Worm (Caenorhabditis elegans) whole organism, L1 larva: ENCODE data around the gene eor-1.

Experiments used
- C04F5.9 ChIP-seq: sonication (generic microtip); optimal IDR thresholded peaks from 2 replicates; lab custom pipeline; 2016; ENCODE audit warnings: missing genetic modification characterization, missing compliant biosample characterization
- C16A3.4 ChIP-seq: fragments of 150-350 bp; optimal IDR thresholded peaks from 2 replicates; lab custom pipeline; 2014; ENCODE audit warnings: missing biosample characterization, missing genetic modification characterization
- C34B4.2 ChIP-seq: sonication (generic microtip); optimal IDR thresholded peaks from 2 replicates; lab custom pipeline; 2017; ENCODE audit warnings: mild to moderate bottlenecking, missing genetic modification characterization, missing compliant biosample characterization
- F16B12.6 ChIP-seq: fragments of 150-350 bp; optimal IDR thresholded peaks from 2 replicates; lab custom pipeline; 2014; ENCODE audit warnings: missing biosample characterization, missing genetic modification characterization
- Y116A8C.19 ChIP-seq: sonication (generic microtip); optimal IDR thresholded peaks from 2 replicates; lab custom pipeline; 2016; ENCODE audit warnings: missing compliant biosample characterization, missing genetic modification characterization, borderline replicate concordance
- aha-1 ChIP-seq: fragments of 150-350 bp; optimal IDR thresholded peaks from 2 replicates; lab custom pipeline; 2014; ENCODE audit warnings: missing biosample characterization, missing genetic modification characterization
- alr-1 ChIP-seq: fragments of 200-800 bp; sonication (Bioruptor generic); optimal IDR thresholded peaks from 2 replicates; lab custom pipeline; 2018; ENCODE audit warnings: borderline replicate concordance, mild to moderate bottlenecking, missing genetic modification characterization, missing compliant biosample characterization
- blmp-1 ChIP-seq: fragments of 150-350 bp; optimal IDR thresholded peaks from 2 replicates; lab custom pipeline; 2014; ENCODE audit warnings: missing biosample characterization, missing genetic modification characterization
- ceh-63 ChIP-seq: fragments of 200-800 bp; sonication (Bioruptor generic); optimal IDR thresholded peaks from 2 replicates; lab custom pipeline; 2018; ENCODE audit warnings: mild to moderate bottlenecking, missing genetic modification characterization, missing compliant biosample characterization
- ceh-8 ChIP-seq: fragments of 200-800 bp; sonication (Bioruptor generic); optimal IDR thresholded peaks from 2 replicates; lab custom pipeline; 2018; ENCODE audit warnings: mild to moderate bottlenecking, missing genetic modification characterization, moderate library complexity, missing compliant biosample characterization
- ceh-82 ChIP-seq, 3 experiments: fragments of 150-350 bp in 1 of 3; sonication (generic microtip) in 2 of 3; optimal IDR thresholded peaks; 2 replicates each; lab custom pipeline; 2014 to 2017; ENCODE audit warnings: missing biosample characterization in 3 of 3, missing genetic modification characterization in 3 of 3
- ceh-88 ChIP-seq: fragments of 200-800 bp; sonication (Bioruptor generic); IDR thresholded peaks from 2 replicates; pipeline ENCODE4 v1.3.6; 2022; ENCODE audit warnings: missing genetic modification characterization, missing compliant biosample characterization
- ces-1 ChIP-seq: fragments of 150-350 bp; optimal IDR thresholded peaks from 2 replicates; lab custom pipeline; 2014; ENCODE audit warnings: missing biosample characterization, missing genetic modification reagents, missing genetic modification characterization
- dpl-1 ChIP-seq, 3 experiments: fragments of 150-350 bp in 2 of 3; sonication (generic microtip) in 1 of 3; optimal IDR thresholded peaks; 2 replicates each; lab custom pipeline; 2014 to 2017; ENCODE audit warnings: missing biosample characterization in 3 of 3, missing genetic modification characterization in 3 of 3, missing genetic modification reagents in 3 of 3
- dsc-1 ChIP-seq: sonication (generic microtip); optimal IDR thresholded peaks from 2 replicates; lab custom pipeline; 2016; ENCODE audit warnings: mild to moderate bottlenecking, missing genetic modification characterization, missing compliant biosample characterization
- efl-1 ChIP-seq, 4 experiments: fragments of 150-350 bp; optimal IDR thresholded peaks in 3 of 4; peaks in 1 of 4; 1 replicate in 1 of 4; 2 replicates in 3 of 4; lab custom pipeline; 2014; ENCODE audit warnings: missing biosample characterization in 2 of 4, missing genetic modification characterization in 2 of 4, missing genetic modification reagents in 2 of 4
- efl-3 ChIP-seq: fragments of 200-800 bp; sonication (Bioruptor generic); optimal IDR thresholded peaks from 2 replicates; lab custom pipeline; 2018; ENCODE audit warnings: mild to moderate bottlenecking, missing genetic modification characterization, missing compliant biosample characterization
- egl-13 ChIP-seq: sonication (generic microtip); optimal IDR thresholded peaks from 2 replicates; lab custom pipeline; 2016; ENCODE audit warnings: missing genotype, missing genetic modification reagents, missing genetic modification characterization, missing compliant biosample characterization
- egl-27 ChIP-seq, 2 experiments: fragments of 150-350 bp in 1 of 2; sonication (generic microtip); optimal IDR thresholded peaks; 3 replicates each; lab custom pipeline; 2017 to 2018; ENCODE audit warnings: missing biosample characterization in 2 of 2, missing genetic modification characterization in 2 of 2, missing genetic modification reagents in 2 of 2
- elt-2 ChIP-seq: sonication (generic microtip); optimal IDR thresholded peaks from 2 replicates; lab custom pipeline; 2016; ENCODE audit warnings: missing genetic modification characterization, mild to moderate bottlenecking, inconsistent platforms, missing compliant biosample characterization, missing genetic modification reagents
- ets-5 ChIP-seq: fragments of 200-800 bp; sonication (Bioruptor generic); IDR thresholded peaks from 2 replicates; pipeline ENCODE4 v1.3.6; 2022; ENCODE audit warnings: missing genetic modification characterization, missing compliant biosample characterization
- fos-1 ChIP-seq: fragments of 150-350 bp; optimal IDR thresholded peaks from 2 replicates; lab custom pipeline; 2014; ENCODE audit warnings: missing biosample characterization, missing genetic modification characterization
- hlh-17 ChIP-seq: fragments of 200-800 bp; sonication (Bioruptor generic); optimal IDR thresholded peaks from 2 replicates; lab custom pipeline; 2018; ENCODE audit warnings: missing genetic modification characterization, mild to moderate bottlenecking, missing compliant biosample characterization, moderate library complexity, borderline replicate concordance
- irx-1 ChIP-seq: sonication (generic microtip); optimal IDR thresholded peaks from 2 replicates; lab custom pipeline; 2016; ENCODE audit warnings: missing genetic modification characterization, missing compliant biosample characterization
- lin-39 ChIP-seq: fragments of 150-350 bp; optimal IDR thresholded peaks from 2 replicates; lab custom pipeline; 2014; ENCODE audit warnings: missing biosample characterization, missing genetic modification reagents, missing genetic modification characterization
- lsy-2 ChIP-seq, 2 experiments: fragments of 150-350 bp; optimal IDR thresholded peaks; 2 replicates each; lab custom pipeline; 2014; ENCODE audit warnings: missing biosample characterization in 2 of 2, missing genetic modification characterization in 2 of 2
- mab-9 ChIP-seq: fragments of 200-800 bp; sonication (Bioruptor generic); IDR thresholded peaks from 2 replicates; pipeline ENCODE4 v1.3.6; 2022; ENCODE audit warnings: missing genetic modification reagents, missing genetic modification characterization, missing compliant biosample characterization
- mdl-1 ChIP-seq, 2 experiments: fragments of 150-350 bp; optimal IDR thresholded peaks; 2 replicates each; lab custom pipeline; 2014 to 2017; ENCODE audit warnings: missing biosample characterization in 2 of 2, missing genetic modification characterization in 2 of 2, inconsistent platforms in 1 of 2
- mep-1 ChIP-seq: fragments of 150-350 bp; optimal IDR thresholded peaks from 2 replicates; lab custom pipeline; 2014; ENCODE audit warnings: missing biosample characterization, missing genetic modification characterization
- nhr-20 ChIP-seq: sonication (generic microtip); optimal IDR thresholded peaks from 2 replicates; lab custom pipeline; 2016; ENCODE audit warnings: mild to moderate bottlenecking, missing genetic modification characterization, missing compliant biosample characterization
- nhr-237 ChIP-seq: fragments of 150-350 bp; optimal IDR thresholded peaks from 2 replicates; lab custom pipeline; 2014; ENCODE audit warnings: missing biosample characterization, missing genetic modification characterization
- nhr-47 ChIP-seq: sonication (generic microtip); optimal IDR thresholded peaks from 2 replicates; lab custom pipeline; 2016; ENCODE audit warnings: mild to moderate bottlenecking, missing genetic modification characterization, moderate library complexity, missing compliant biosample characterization
- nhr-76 ChIP-seq: sonication (generic microtip); optimal IDR thresholded peaks from 2 replicates; lab custom pipeline; 2017; ENCODE audit warnings: missing biosample characterization, missing genetic modification characterization
- nhr-77 ChIP-seq: fragments of 150-350 bp; optimal IDR thresholded peaks from 2 replicates; lab custom pipeline; 2014; ENCODE audit warnings: missing biosample characterization, missing genetic modification characterization
- nhr-85 ChIP-seq: sonication (generic microtip); peaks from one replicate; lab custom pipeline; 2016; ENCODE audit warnings: missing genetic modification characterization, inconsistent platforms, missing compliant biosample characterization
- nhr-90 ChIP-seq: sonication (generic microtip); optimal IDR thresholded peaks from 2 replicates; lab custom pipeline; 2016; ENCODE audit warnings: mild to moderate bottlenecking, missing genetic modification characterization, missing compliant biosample characterization; ENCODE audit not compliant: poor library complexity
- pax-3 ChIP-seq: fragments of 200-800 bp; sonication (Bioruptor generic); optimal IDR thresholded peaks from 2 replicates; lab custom pipeline; 2018; ENCODE audit warnings: mild to moderate bottlenecking, missing genetic modification characterization, moderate library complexity, missing compliant biosample characterization
- pqm-1 ChIP-seq: sonication (generic microtip); optimal IDR thresholded peaks from 3 replicates; lab custom pipeline; 2017; ENCODE audit warnings: missing biosample characterization, missing genetic modification characterization
- skn-1 ChIP-seq: fragments of 150-350 bp; optimal IDR thresholded peaks from 2 replicates; lab custom pipeline; 2014; ENCODE audit warnings: missing biosample characterization, missing genetic modification characterization
- snpc-4 ChIP-seq: fragments of 150-350 bp; optimal IDR thresholded peaks from 2 replicates; lab custom pipeline; 2014; ENCODE audit warnings: missing biosample characterization, missing genetic modification characterization
- snu-23 ChIP-seq: sonication (generic microtip); optimal IDR thresholded peaks from 2 replicates; lab custom pipeline; 2016; ENCODE audit warnings: missing genetic modification characterization, missing compliant biosample characterization
- sptf-1 ChIP-seq: fragments of 150-350 bp; optimal IDR thresholded peaks from 2 replicates; lab custom pipeline; 2014; ENCODE audit warnings: missing biosample characterization, missing genetic modification characterization
- sup-37 ChIP-seq: fragments of 200-800 bp; sonication (Bioruptor generic); optimal IDR thresholded peaks from 2 replicates; lab custom pipeline; 2018; ENCODE audit warnings: mild to moderate bottlenecking, missing genetic modification characterization, missing compliant biosample characterization
- tbx-2 ChIP-seq: sonication (generic microtip); optimal IDR thresholded peaks from 2 replicates; lab custom pipeline; 2016; ENCODE audit warnings: missing genetic modification characterization, missing compliant biosample characterization
- unc-130 ChIP-seq: fragments of 150-350 bp; optimal IDR thresholded peaks from 2 replicates; lab custom pipeline; 2017; ENCODE audit warnings: missing biosample characterization, missing genetic modification characterization, inconsistent platforms
- unc-62 ChIP-seq: fragments of 150-350 bp; optimal IDR thresholded peaks from 2 replicates; lab custom pipeline; 2014; ENCODE audit warnings: missing biosample characterization, missing genetic modification reagents, missing genetic modification characterization
- unc-98 ChIP-seq: fragments of 200-800 bp; sonication (Bioruptor generic); IDR thresholded peaks from 2 replicates; pipeline ENCODE4 v1.3.6; 2022; ENCODE audit warnings: missing genetic modification characterization, missing compliant biosample characterization
- xbp-1 ChIP-seq: sonication (generic microtip); optimal IDR thresholded peaks from 2 replicates; lab custom pipeline; 2016; ENCODE audit warnings: missing genetic modification characterization, missing compliant biosample characterization
- zip-4 ChIP-seq: fragments of 200-800 bp; sonication (Bioruptor generic); optimal IDR thresholded peaks from 2 replicates; lab custom pipeline; 2018; ENCODE audit warnings: mild to moderate bottlenecking, missing genetic modification characterization, moderate library complexity, missing compliant biosample characterization

eor-1 gene

ce11 chrIV:4749155-4749554 is 49.8 kb downstream of the eor-1 start:
- TF ChIP-seq mab-9: 0 out of 2 replicates have a peak, but pooled peaks have one; percentile 35
- TF ChIP-seq C34B4.2 (tag; lab: Kevin White, UChicago): peak; percentile 19
- TF ChIP-seq mdl-1 (tag; optimal IDR thresholded peaks at IDR 0.05; lab: Kevin White, UChicago): no peak

ce11 chrIV:4748408-4749105 is 50.4 kb downstream of the eor-1 start, which contains the start of gene cyc-2.1:
cyc-2.1 (minus strand) TSS chrIV:4749012.
- peak; percentile 34 for TF ChIP-seq xbp-1 (tag; lab: Kevin White, UChicago)
- TF ChIP-seq ceh-8: no peak
- no peak for TF ChIP-seq zip-4
- TF ChIP-seq tbx-2 (tag; lab: Kevin White, UChicago): peak; percentile 58
- TF ChIP-seq ceh-82 (tag; optimal IDR thresholded peaks at IDR 0.05; lab: Kevin White, UChicago): peak in 1 of 3 experiments; percentile 48
- TF ChIP-seq nhr-85 (tag; lab: Kevin White, UChicago): peak; percentile 68
- no peak for TF ChIP-seq ceh-88 (GFP tag; lab: Robert Waterston, UW)
- no peak for TF ChIP-seq sup-37 (GFP tag; lab: Kevin White, UChicago)
- no peak for TF ChIP-seq aha-1
- no peak for TF ChIP-seq sptf-1 (tag; lab: Kevin White, UChicago)
- no peak for TF ChIP-seq ces-1 (GFP tag; lab: Kevin White, UChicago)
- TF ChIP-seq blmp-1 (tag; lab: Kevin White, UChicago): no peak
- no peak for TF ChIP-seq alr-1 (tag; lab: Kevin White, UChicago)
- no peak for TF ChIP-seq egl-27 (tag; optimal IDR thresholded peaks at IDR 0.05; lab: Kevin White, UChicago)
- TF ChIP-seq dpl-1 (GFP tag; optimal IDR thresholded peaks at IDR 0.05; lab: Kevin White, UChicago): peak in 2 of 3 experiments; percentile 34
- TF ChIP-seq efl-1 (optimal IDR thresholded peaks at IDR 0.05; lab: Kevin White, UChicago): peak; percentile 28 to 49
- peak; percentile 17 to 86 for TF ChIP-seq efl-1 (GFP tag; optimal IDR thresholded peaks at IDR 0.05 in 1 of 2; lab: Kevin White, UChicago)
- peak; percentile 38 for TF ChIP-seq nhr-47
- TF ChIP-seq unc-130 (tag; lab: Kevin White, UChicago): no peak
- peak; percentile 80 for TF ChIP-seq nhr-20 (tag; lab: Kevin White, UChicago)
- peak; percentile 28 for TF ChIP-seq elt-2 (tag; lab: Kevin White, UChicago)
- peak; percentile 29 for TF ChIP-seq skn-1
- no peak for TF ChIP-seq Y116A8C.19 (tag; lab: Kevin White, UChicago)
- no peak for TF ChIP-seq ets-5 (GFP tag; lab: Robert Waterston, UW)
- TF ChIP-seq C16A3.4 (tag; lab: Kevin White, UChicago): peak; percentile 58
- peak; percentile 70 for TF ChIP-seq snu-23 (GFP tag; lab: Kevin White, UChicago)
- no peak for TF ChIP-seq unc-62 (GFP tag; lab: Kevin White, UChicago)
- peak; percentile 55 for TF ChIP-seq mep-1 (tag; lab: Kevin White, UChicago)
- TF ChIP-seq lsy-2 (tag; optimal IDR thresholded peaks at IDR 0.05; lab: Kevin White, UChicago): peak; percentile 80 to 91
- no peak for TF ChIP-seq fos-1 (tag; lab: Kevin White, UChicago)
- TF ChIP-seq nhr-76 (tag; lab: Kevin White, UChicago): no peak
- peak; percentile 34 for TF ChIP-seq nhr-237 (tag; lab: Kevin White, UChicago)
- TF ChIP-seq dsc-1 (tag; lab: Kevin White, UChicago): peak; percentile 21
- no peak for TF ChIP-seq ceh-63 (GFP tag; lab: Kevin White, UChicago)
- peak; percentile 6 for TF ChIP-seq egl-13 (tag; lab: Kevin White, UChicago)
- TF ChIP-seq snpc-4: peak; percentile 45
- no peak for TF ChIP-seq F16B12.6 (tag; lab: Kevin White, UChicago)
- TF ChIP-seq lin-39 (tag; lab: Kevin White, UChicago): no peak
- TF ChIP-seq unc-98: no peak
- no peak for TF ChIP-seq C04F5.9
- peak; percentile 37 for TF ChIP-seq nhr-90 (tag; lab: Kevin White, UChicago)
- no peak for TF ChIP-seq pax-3
- TF ChIP-seq nhr-77 (tag; lab: Kevin White, UChicago): peak; percentile 5
- no peak for TF ChIP-seq pqm-1 (tag; lab: Kevin White, UChicago)
- TF ChIP-seq C34B4.2 (tag; lab: Kevin White, UChicago): no peak
- no peak for TF ChIP-seq irx-1
- TF ChIP-seq hlh-17 (GFP tag; lab: Kevin White, UChicago): no peak
- no peak for TF ChIP-seq efl-3
